Worm (Caenorhabditis elegans) whole organism, L4 larva: ENCODE measurements around the gene unc-52.

Source experiments
- F26F4.8 ChIP-seq: fragments of 200-800 bp; sonication (Bioruptor generic); conservative IDR thresholded peaks from 2 replicates; pipeline ENCODE4 v1.3.6; 2022; ENCODE audit warnings: missing genetic modification characterization, missing compliant biosample characterization
- F44E2.7 ChIP-seq: fragments of 200-800 bp; sonication (Bioruptor generic); IDR thresholded peaks from 2 replicates; pipeline ENCODE4 v2.1.2; 2022; ENCODE audit warnings: missing genetic modification characterization, missing compliant biosample characterization
- F49E8.2 ChIP-seq: sonication (generic microtip); optimal IDR thresholded peaks from 2 replicates; lab custom pipeline; 2016; ENCODE audit warnings: missing compliant biosample characterization, mild to moderate bottlenecking, missing genetic modification characterization, borderline replicate concordance
- R02D3.7 ChIP-seq: fragments of 150-350 bp; sonication (generic microtip); optimal IDR thresholded peaks from 3 replicates; lab custom pipeline; 2014; ENCODE audit warnings: missing biosample characterization, missing genetic modification characterization
- T26A8.4 ChIP-seq: fragments of 200-800 bp; sonication (Bioruptor generic); IDR thresholded peaks from 2 replicates; pipeline ENCODE4 v1.3.6; 2022; ENCODE audit warnings: missing genetic modification characterization, missing compliant biosample characterization
- Y105C5A.15 ChIP-seq: fragments of 200-800 bp; sonication (Bioruptor generic); IDR thresholded peaks from 2 replicates; pipeline ENCODE4 v1.3.6; 2022; ENCODE audit warnings: missing genetic modification characterization, missing compliant biosample characterization
- Y48G9A.11 ChIP-seq: fragments of 200-800 bp; sonication (Bioruptor generic); IDR thresholded peaks from 2 replicates; pipeline ENCODE4 v1.3.6; 2022; ENCODE audit warnings: missing genetic modification reagents, missing genetic modification characterization, missing compliant biosample characterization
- Y5F2A.4 ChIP-seq: fragments of 200-800 bp; sonication (Bioruptor generic); optimal IDR thresholded peaks from 2 replicates; lab custom pipeline; 2018; ENCODE audit warnings: mild to moderate bottlenecking, missing genetic modification characterization, missing compliant biosample characterization
- Y75B8A.6 ChIP-seq: fragments of 200-800 bp; sonication (Bioruptor generic); IDR thresholded peaks from 2 replicates; pipeline ENCODE4 v1.3.6; 2022; ENCODE audit warnings: missing genetic modification reagents, missing genetic modification characterization, missing compliant biosample characterization
- ZK337.2 ChIP-seq: fragments of 200-800 bp; sonication (Bioruptor generic); IDR thresholded peaks from 2 replicates; pipeline ENCODE4 v1.3.6; 2022; ENCODE audit warnings: missing genetic modification reagents, missing genetic modification characterization, missing compliant biosample characterization
- ama-1 ChIP-seq: fragments of 150-350 bp; optimal IDR thresholded peaks from 2 replicates; lab custom pipeline; 2014; ENCODE audit warnings: inconsistent platforms, mixed read lengths
- arid-1 ChIP-seq: fragments of 200-800 bp; sonication (Bioruptor generic); conservative IDR thresholded peaks from 2 replicates; pipeline ENCODE4 v1.3.6; 2022; ENCODE audit warnings: missing genetic modification reagents, missing genetic modification characterization, missing compliant biosample characterization
- ceh-20 ChIP-seq: fragments of 200-800 bp; sonication (Bioruptor generic); IDR thresholded peaks from 2 replicates; pipeline ENCODE4 v1.3.6; 2022; ENCODE audit warnings: missing genetic modification reagents, missing genetic modification characterization, missing compliant biosample characterization
- ceh-32 ChIP-seq: sonication (generic microtip); optimal IDR thresholded peaks from 2 replicates; lab custom pipeline; 2016; ENCODE audit warnings: mild to moderate bottlenecking, missing genetic modification characterization, missing compliant biosample characterization; ENCODE audit not compliant: poor library complexity
- ceh-44 ChIP-seq: fragments of 200-800 bp; sonication (Bioruptor generic); IDR thresholded peaks from 2 replicates; pipeline ENCODE4 v1.3.6; 2022; ENCODE audit warnings: missing genetic modification reagents, missing genetic modification characterization, missing compliant biosample characterization
- ctbp-1 ChIP-seq: fragments of 200-800 bp; sonication (Bioruptor generic); IDR thresholded peaks from 2 replicates; pipeline ENCODE4 v1.3.6; 2022; ENCODE audit warnings: missing genetic modification reagents, missing genetic modification characterization, missing compliant biosample characterization
- daf-16 ChIP-seq, 3 experiments: sonication (generic microtip); optimal IDR thresholded peaks; 2 replicates each; lab custom pipeline; 2016 to 2017; ENCODE audit warnings: missing genetic modification characterization in 3 of 3, missing genetic modification reagents in 3 of 3, mild to moderate bottlenecking in 2 of 3, missing compliant biosample characterization in 2 of 3, missing biosample characterization in 1 of 3, moderate library complexity in 1 of 3
- daf-19 ChIP-seq: fragments of 200-800 bp; sonication (Bioruptor generic); conservative IDR thresholded peaks from 2 replicates; pipeline ENCODE4 v1.3.6; 2022; ENCODE audit warnings: missing genetic modification characterization, missing compliant biosample characterization
- daf-8 ChIP-seq: fragments of 200-800 bp; sonication (Bioruptor generic); IDR thresholded peaks from 2 replicates; pipeline ENCODE4 v1.3.6; 2022; ENCODE audit warnings: missing genetic modification characterization, missing compliant biosample characterization
- dmd-6 ChIP-seq: fragments of 200-800 bp; sonication (Bioruptor generic); IDR thresholded peaks from 2 replicates; pipeline ENCODE4 v1.3.6; 2022; ENCODE audit warnings: missing genetic modification reagents, missing genetic modification characterization, missing compliant biosample characterization
- dmd-9 ChIP-seq: fragments of 200-800 bp; sonication (Bioruptor generic); IDR thresholded peaks from 2 replicates; pipeline ENCODE4 v1.3.6; 2022; ENCODE audit warnings: missing genetic modification reagents, missing genetic modification characterization, missing compliant biosample characterization
- dpl-1 ChIP-seq: fragments of 150-350 bp; optimal IDR thresholded peaks from 2 replicates; lab custom pipeline; 2014; ENCODE audit warnings: missing biosample characterization, missing genetic modification reagents, missing genetic modification characterization
- dve-1 ChIP-seq: sonication (generic microtip); optimal IDR thresholded peaks from 2 replicates; lab custom pipeline; 2017; ENCODE audit warnings: antibody characterized with exemption, mild to moderate bottlenecking, missing genetic modification characterization, missing compliant biosample characterization; ENCODE audit not compliant: insufficient read depth
- fkh-10 ChIP-seq: fragments of 150-350 bp; optimal IDR thresholded peaks from 2 replicates; lab custom pipeline; 2014; ENCODE audit warnings: missing biosample characterization, missing genetic modification reagents, missing genetic modification characterization
- hmg-1.1 ChIP-seq: fragments of 200-800 bp; sonication (Bioruptor generic); IDR thresholded peaks from 2 replicates; pipeline ENCODE4 v1.3.6; 2022; ENCODE audit warnings: missing genetic modification reagents, missing genetic modification characterization, missing compliant biosample characterization
- lim-7 ChIP-seq: fragments of 200-800 bp; sonication (Bioruptor generic); IDR thresholded peaks from 2 replicates; pipeline ENCODE4 v1.3.6; 2022; ENCODE audit warnings: missing genetic modification characterization, missing compliant biosample characterization
- lin-1 ChIP-seq: fragments of 200-800 bp; sonication (Bioruptor generic); IDR thresholded peaks from 2 replicates; pipeline ENCODE4 v1.3.6; 2022; ENCODE audit warnings: missing genetic modification reagents, missing genetic modification characterization, missing compliant biosample characterization
- lin-13 ChIP-seq: fragments of 150-350 bp; optimal IDR thresholded peaks from 2 replicates; lab custom pipeline; 2014; ENCODE audit warnings: missing biosample characterization, missing genetic modification reagents, missing genetic modification characterization
- lin-38 ChIP-seq: fragments of 200-800 bp; sonication (Bioruptor generic); IDR thresholded peaks from 2 replicates; pipeline ENCODE4 v1.3.6; 2022; ENCODE audit warnings: missing genetic modification reagents, missing genetic modification characterization, missing compliant biosample characterization
- mes-2 ChIP-seq: sonication (generic microtip); optimal IDR thresholded peaks from 2 replicates; lab custom pipeline; 2016; ENCODE audit warnings: missing genotype, mild to moderate bottlenecking, missing genetic modification characterization, missing compliant biosample characterization; ENCODE audit not compliant: poor library complexity, severe bottlenecking
- mxl-3 ChIP-seq: fragments of 200-800 bp; sonication (Bioruptor generic); optimal IDR thresholded peaks from 2 replicates; lab custom pipeline; 2018; ENCODE audit warnings: mild to moderate bottlenecking, missing genetic modification characterization, missing compliant biosample characterization
- nhr-11 ChIP-seq: fragments of 150-350 bp; optimal IDR thresholded peaks from 2 replicates; lab custom pipeline; 2014; ENCODE audit warnings: missing biosample characterization, missing genetic modification characterization
- nhr-6 ChIP-seq: fragments of 150-350 bp; optimal IDR thresholded peaks from 2 replicates; lab custom pipeline; 2014; ENCODE audit warnings: missing biosample characterization, missing genetic modification characterization
- pha-4 ChIP-seq, 2 experiments: fragments of 150-350 bp in 1 of 2; fragments of 200-800 bp in 1 of 2; sonication (Bioruptor generic) in 1 of 2; IDR thresholded peaks in 1 of 2; optimal IDR thresholded peaks in 1 of 2; 2 replicates each; pipeline versions ENCODE4 v1.3.6 to Lab custom; 2014 to 2022; ENCODE audit warnings: missing genetic modification characterization in 2 of 2, missing genetic modification reagents in 2 of 2, missing biosample characterization in 1 of 2, missing compliant biosample characterization in 1 of 2
- rbr-2 ChIP-seq: sonication (generic microtip); optimal IDR thresholded peaks from 2 replicates; lab custom pipeline; 2016; ENCODE audit warnings: missing genotype, missing genetic modification characterization, missing compliant biosample characterization
- set-16 ChIP-seq: fragments of 200-800 bp; sonication (Bioruptor generic); IDR thresholded peaks from 2 replicates; pipeline ENCODE4 v1.3.6; 2022; ENCODE audit warnings: missing genetic modification reagents, missing genetic modification characterization, missing compliant biosample characterization
- snpc-4 ChIP-seq: fragments of 150-350 bp; optimal IDR thresholded peaks from 2 replicates; lab custom pipeline; 2014; ENCODE audit warnings: missing biosample characterization, missing genetic modification characterization
- tag-97 ChIP-seq: fragments of 200-800 bp; sonication (Bioruptor generic); IDR thresholded peaks from 2 replicates; pipeline ENCODE4 v1.3.6; 2022; ENCODE audit warnings: missing genetic modification characterization, missing compliant biosample characterization
- tra-1 ChIP-seq: fragments of 200-800 bp; sonication (Bioruptor generic); IDR thresholded peaks from 2 replicates; pipeline ENCODE4 v1.3.6; 2022; ENCODE audit warnings: missing genetic modification reagents, missing genetic modification characterization, missing compliant biosample characterization
- unc-39 ChIP-seq: sonication (generic microtip); optimal IDR thresholded peaks from 2 replicates; lab custom pipeline; 2017; ENCODE audit warnings: missing biosample characterization, missing genetic modification characterization
- zip-2 ChIP-seq: fragments of 150-350 bp; optimal IDR thresholded peaks from 2 replicates; lab custom pipeline; 2014; ENCODE audit warnings: missing biosample characterization, missing genetic modification characterization
- ztf-11 ChIP-seq: fragments of 150-350 bp; optimal IDR thresholded peaks from 2 replicates; lab custom pipeline; 2014; ENCODE audit warnings: missing biosample characterization, missing genetic modification characterization

Gene unc-52

ce11 chrII:14644465-14644864 lies 39.8 kb downstream of the unc-52 start:
- TF ChIP-seq pha-4 (GFP tag; IDR thresholded peaks at IDR 0.05; lab: Robert Waterston, UW): no peak
- TF ChIP-seq pha-4 (tag; optimal IDR thresholded peaks at IDR 0.05; lab: Kevin White, UChicago): no peak
- TF ChIP-seq tra-1 (GFP tag; lab: Robert Waterston, UW): no peak
- TF ChIP-seq hmg-1.1 (GFP tag; lab: Robert Waterston, UW): no peak
- TF ChIP-seq Y75B8A.6 (GFP tag; lab: Robert Waterston, UW): no peak
- TF ChIP-seq unc-39: no peak
- no peak for TF ChIP-seq dmd-9 (GFP tag; lab: Robert Waterston, UW)
- no peak for TF ChIP-seq dpl-1 (GFP tag; lab: Kevin White, UChicago)
- TF ChIP-seq tag-97: no peak
- no peak for TF ChIP-seq set-16 (GFP tag; lab: Robert Waterston, UW)
- TF ChIP-seq ceh-32 (tag; lab: Kevin White, UChicago): no peak
- TF ChIP-seq mxl-3 (GFP tag; lab: Kevin White, UChicago): no peak
- TF ChIP-seq ctbp-1 (GFP tag; lab: Robert Waterston, UW): no peak
- TF ChIP-seq zip-2 (tag; lab: Kevin White, UChicago): no peak
- no peak for TF ChIP-seq lin-1 (GFP tag; lab: Robert Waterston, UW)
- no peak for TF ChIP-seq daf-19
- no peak for TF ChIP-seq Y48G9A.11 (GFP tag; lab: Robert Waterston, UW)
- no peak for TF ChIP-seq T26A8.4 (GFP tag; lab: Robert Waterston, UW)

- no peak for TF ChIP-seq Y48G9A.11 (GFP tag; lab: Robert Waterston, UW)
- no peak for TF ChIP-seq R02D3.7 (tag; lab: Kevin White, UChicago)
- TF ChIP-seq ztf-11 (tag; lab: Kevin White, UChicago): no peak
- no peak for TF ChIP-seq nhr-6 (tag; lab: Kevin White, UChicago)
- no peak for TF ChIP-seq F49E8.2 (tag; lab: Kevin White, UChicago)
- no peak for TF ChIP-seq lin-1 (GFP tag; lab: Robert Waterston, UW)
- no peak for TF ChIP-seq F44E2.7 (GFP tag; lab: Robert Waterston, UW)
- no peak for TF ChIP-seq rbr-2 (tag; lab: Kevin White, UChicago)
- TF ChIP-seq dve-1 (tag; lab: Kevin White, UChicago): no peak
- TF ChIP-seq ctbp-1 (GFP tag; lab: Robert Waterston, UW): no peak
- no peak for TF ChIP-seq snpc-4 (tag; lab: Kevin White, UChicago)
- no peak for TF ChIP-seq daf-16 (GFP tag; optimal IDR thresholded peaks at IDR 0.05; lab: Kevin White, UChicago)
- no peak for TF ChIP-seq daf-16 (tag; optimal IDR thresholded peaks at IDR 0.05; lab: Kevin White, UChicago)
- TF ChIP-seq, all 104 proteins: peak for 0
These were observed 40.3 kb downstream of the unc-52 start, which contains the start of gene atgp-2 for ce11 chrII:14643983-14644382. atgp-2 (minus strand) TSS chrII:14644083.

DNA sequence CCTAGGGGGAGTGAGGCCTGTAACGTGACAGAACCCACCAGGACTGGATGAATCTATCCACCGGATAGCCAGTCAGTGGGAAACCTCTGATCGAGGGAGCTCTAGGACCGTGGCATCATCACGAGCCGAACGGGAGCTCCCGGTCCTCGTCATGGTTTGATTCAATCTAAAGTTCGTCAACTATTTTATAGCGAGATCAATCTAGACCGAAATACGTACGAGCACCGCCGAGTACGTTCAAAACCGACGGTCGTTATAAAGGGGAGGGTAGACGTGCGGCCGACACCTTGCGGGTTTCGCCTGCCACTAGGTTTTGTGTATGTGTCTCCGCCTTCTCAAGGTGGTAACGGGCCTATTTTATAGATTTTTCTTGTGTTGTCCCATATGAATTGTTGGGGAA lies 42.9 kb downstream of the unc-52 start:
- TF ChIP-seq lin-38 (GFP tag; lab: Robert Waterston, UW): peak; percentile 32; the same call in 1 of the 2 replicates
- peak; percentile 18 for TF ChIP-seq snpc-4 (tag; lab: Kevin White, UChicago)
- TF ChIP-seq lim-7: 0 out of 2 replicates have a peak, but pooled peaks have one; percentile 26

DNA sequence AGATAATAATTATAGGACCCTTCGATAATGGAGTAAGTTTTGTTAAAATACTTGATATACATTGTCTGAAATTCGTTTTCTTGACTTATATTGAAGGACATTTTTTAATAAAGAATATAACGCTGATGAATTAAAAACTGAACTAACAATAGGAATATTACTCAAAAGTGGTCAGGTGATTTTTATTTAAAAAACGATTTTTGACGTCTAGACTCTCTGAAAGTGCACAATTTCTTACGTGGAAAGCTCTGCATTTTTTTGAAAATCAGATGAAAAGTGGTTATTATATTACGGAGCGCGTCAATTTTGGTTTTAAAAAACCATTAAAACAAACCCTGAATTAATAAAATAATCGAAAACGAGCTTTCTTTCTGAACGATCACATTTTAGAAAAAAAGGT lies 47.5 kb downstream of the unc-52 start, which contains the start of gene sre-13:
TSS of gene sre-13 (minus strand) at position 101 of the 400 bp plus-strand sequence.
- TF ChIP-seq fkh-10 (GFP tag; lab: Kevin White, UChicago): no peak
- no peak for TF ChIP-seq F26F4.8 (GFP tag; lab: Robert Waterston, UW)
- TF ChIP-seq Y105C5A.15 (GFP tag; lab: Robert Waterston, UW): no peak
- TF ChIP-seq arid-1 (GFP tag; lab: Robert Waterston, UW): no peak
- no peak for TF ChIP-seq lin-13 (GFP tag; lab: Kevin White, UChicago)
- no peak for TF ChIP-seq dmd-6
- TF ChIP-seq ZK337.2: no peak
- no peak for TF ChIP-seq T26A8.4 (GFP tag; lab: Robert Waterston, UW)
- TF ChIP-seq mes-2: no peak
- TF ChIP-seq ceh-44 (GFP tag; lab: Robert Waterston, UW): no peak
- no peak for TF ChIP-seq R02D3.7 (tag; lab: Kevin White, UChicago)
- TF ChIP-seq Y5F2A.4: no peak
- TF ChIP-seq Y75B8A.6 (GFP tag; lab: Robert Waterston, UW): no peak
- TF ChIP-seq tag-97: no peak
- TF ChIP-seq ama-1 (lab: Kevin White, UChicago): no peak
- TF ChIP-seq nhr-11 (tag; lab: Kevin White, UChicago): no peak
- no peak for TF ChIP-seq daf-8 (GFP tag; lab: Robert Waterston, UW)
- TF ChIP-seq unc-39: no peak
- TF ChIP-seq snpc-4 (tag; lab: Kevin White, UChicago): no peak
- TF ChIP-seq ceh-20: no peak
